Worm (Caenorhabditis elegans) whole organism, L1 larva: ENCODE results near the gene clec-215.

ENCODE experiments used
- C16A3.4 ChIP-seq: fragments of 150-350 bp; optimal IDR thresholded peaks from 2 replicates; lab custom pipeline; 2014; ENCODE audit warnings: missing biosample characterization, missing genetic modification characterization
- F16B12.6 ChIP-seq: fragments of 150-350 bp; optimal IDR thresholded peaks from 2 replicates; lab custom pipeline; 2014; ENCODE audit warnings: missing biosample characterization, missing genetic modification characterization
- aly-2 ChIP-seq: fragments of 150-350 bp; optimal IDR thresholded peaks from 2 replicates; lab custom pipeline; 2014; ENCODE audit warnings: missing biosample characterization, missing genetic modification characterization
- ama-1 ChIP-seq: fragments of 150-350 bp; optimal IDR thresholded peaks from 2 replicates; lab custom pipeline; 2014
- blmp-1 ChIP-seq: fragments of 150-350 bp; optimal IDR thresholded peaks from 2 replicates; lab custom pipeline; 2014; ENCODE audit warnings: missing biosample characterization, missing genetic modification characterization
- ceh-63 ChIP-seq: fragments of 200-800 bp; sonication (Bioruptor generic); optimal IDR thresholded peaks from 2 replicates; lab custom pipeline; 2018; ENCODE audit warnings: mild to moderate bottlenecking, missing genetic modification characterization, missing compliant biosample characterization
- ceh-82 ChIP-seq, 3 experiments: fragments of 150-350 bp in 1 of 3; sonication (generic microtip) in 2 of 3; optimal IDR thresholded peaks; 2 replicates each; lab custom pipeline; 2014 to 2017; ENCODE audit warnings: missing biosample characterization in 3 of 3, missing genetic modification characterization in 3 of 3
- ceh-90 ChIP-seq: sonication (generic microtip); optimal IDR thresholded peaks from 2 replicates; lab custom pipeline; 2016; ENCODE audit warnings: missing genetic modification characterization, missing compliant biosample characterization
- dpl-1 ChIP-seq, 3 experiments: fragments of 150-350 bp in 2 of 3; sonication (generic microtip) in 1 of 3; optimal IDR thresholded peaks; 2 replicates each; lab custom pipeline; 2014 to 2017; ENCODE audit warnings: missing biosample characterization in 3 of 3, missing genetic modification characterization in 3 of 3, missing genetic modification reagents in 3 of 3
- efl-1 ChIP-seq, 4 experiments: fragments of 150-350 bp; optimal IDR thresholded peaks in 3 of 4; peaks in 1 of 4; 1 replicate in 1 of 4; 2 replicates in 3 of 4; lab custom pipeline; 2014; ENCODE audit warnings: missing biosample characterization in 2 of 4, missing genetic modification characterization in 2 of 4, missing genetic modification reagents in 2 of 4
- efl-3 ChIP-seq: fragments of 200-800 bp; sonication (Bioruptor generic); optimal IDR thresholded peaks from 2 replicates; lab custom pipeline; 2018; ENCODE audit warnings: mild to moderate bottlenecking, missing genetic modification characterization, missing compliant biosample characterization
- elt-3 ChIP-seq, 6 experiments: fragments of 150-350 bp in 1 of 6; sonication (generic microtip); optimal IDR thresholded peaks; 2 replicates each; lab custom pipeline; 2017 to 2018; ENCODE audit warnings: missing biosample characterization in 6 of 6, missing genetic modification characterization in 6 of 6, inconsistent platforms in 1 of 6
- fkh-10 ChIP-seq: sonication (generic microtip); optimal IDR thresholded peaks from 2 replicates; lab custom pipeline; 2017; ENCODE audit warnings: missing biosample characterization, missing genetic modification reagents, missing genetic modification characterization
- fkh-8 ChIP-seq: sonication (generic microtip); optimal IDR thresholded peaks from 2 replicates; lab custom pipeline; 2016; ENCODE audit warnings: mild to moderate bottlenecking, missing genetic modification characterization, missing compliant biosample characterization
- fos-1 ChIP-seq: fragments of 150-350 bp; optimal IDR thresholded peaks from 2 replicates; lab custom pipeline; 2014; ENCODE audit warnings: missing biosample characterization, missing genetic modification characterization
- grh-1 ChIP-seq: fragments of 200-800 bp; sonication (Bioruptor generic); IDR thresholded peaks from 2 replicates; pipeline ENCODE4 v1.3.6; 2022; ENCODE audit warnings: missing genetic modification reagents, missing genetic modification characterization, missing compliant biosample characterization
- hpl-2 ChIP-seq: fragments of 150-350 bp; optimal IDR thresholded peaks from 2 replicates; lab custom pipeline; 2014; ENCODE audit warnings: missing biosample characterization, missing genetic modification reagents, missing genetic modification characterization
- irx-1 ChIP-seq: sonication (generic microtip); optimal IDR thresholded peaks from 2 replicates; lab custom pipeline; 2016; ENCODE audit warnings: missing genetic modification characterization, missing compliant biosample characterization
- isw-1 ChIP-seq: fragments of 200-800 bp; sonication (Bioruptor generic); IDR thresholded peaks from 2 replicates; pipeline ENCODE4 v1.3.6; 2022; ENCODE audit warnings: missing genetic modification characterization, missing compliant biosample characterization
- lin-14 ChIP-seq: fragments of 200-800 bp; sonication (Bioruptor generic); optimal IDR thresholded peaks from 2 replicates; lab custom pipeline; 2018; ENCODE audit warnings: mild to moderate bottlenecking, missing genetic modification characterization, moderate library complexity, missing compliant biosample characterization
- lin-35 ChIP-seq, 2 experiments: fragments of 150-350 bp; optimal IDR thresholded peaks; 2 replicates each; lab custom pipeline; 2014; ENCODE audit warnings: missing biosample characterization in 2 of 2, missing genetic modification characterization in 2 of 2, missing genetic modification reagents in 2 of 2
- lir-3 ChIP-seq: sonication (generic microtip); optimal IDR thresholded peaks from 2 replicates; lab custom pipeline; 2016; ENCODE audit warnings: mild to moderate bottlenecking, missing genetic modification characterization, moderate library complexity, missing compliant biosample characterization; ENCODE audit not compliant: poor library complexity
- lsy-2 ChIP-seq, 2 experiments: fragments of 150-350 bp; optimal IDR thresholded peaks; 2 replicates each; lab custom pipeline; 2014; ENCODE audit warnings: missing biosample characterization in 2 of 2, missing genetic modification characterization in 2 of 2
- mab-9 ChIP-seq: fragments of 200-800 bp; sonication (Bioruptor generic); IDR thresholded peaks from 2 replicates; pipeline ENCODE4 v1.3.6; 2022; ENCODE audit warnings: missing genetic modification reagents, missing genetic modification characterization, missing compliant biosample characterization
- mdl-1 ChIP-seq, 2 experiments: fragments of 150-350 bp; optimal IDR thresholded peaks; 2 replicates each; lab custom pipeline; 2014 to 2017; ENCODE audit warnings: missing biosample characterization in 2 of 2, missing genetic modification characterization in 2 of 2, inconsistent platforms in 1 of 2
- mep-1 ChIP-seq: fragments of 150-350 bp; optimal IDR thresholded peaks from 2 replicates; lab custom pipeline; 2014; ENCODE audit warnings: missing biosample characterization, missing genetic modification characterization
- nhr-19 ChIP-seq: fragments of 200-800 bp; sonication (Bioruptor generic); conservative IDR thresholded peaks from 2 replicates; pipeline ENCODE4 v1.3.6; 2022; ENCODE audit warnings: missing genetic modification characterization, missing compliant biosample characterization
- nhr-237 ChIP-seq: fragments of 150-350 bp; optimal IDR thresholded peaks from 2 replicates; lab custom pipeline; 2014; ENCODE audit warnings: missing biosample characterization, missing genetic modification characterization
- nhr-47 ChIP-seq: sonication (generic microtip); optimal IDR thresholded peaks from 2 replicates; lab custom pipeline; 2016; ENCODE audit warnings: mild to moderate bottlenecking, missing genetic modification characterization, moderate library complexity, missing compliant biosample characterization
- nhr-71 ChIP-seq: sonication (generic microtip); optimal IDR thresholded peaks from 2 replicates; lab custom pipeline; 2016; ENCODE audit warnings: mild to moderate bottlenecking, missing genetic modification characterization, moderate library complexity, missing compliant biosample characterization
- nhr-77 ChIP-seq: fragments of 150-350 bp; optimal IDR thresholded peaks from 2 replicates; lab custom pipeline; 2014; ENCODE audit warnings: missing biosample characterization, missing genetic modification characterization
- nhr-85 ChIP-seq: sonication (generic microtip); peaks from one replicate; lab custom pipeline; 2016; ENCODE audit warnings: missing genetic modification characterization, inconsistent platforms, missing compliant biosample characterization
- nhr-90 ChIP-seq: sonication (generic microtip); optimal IDR thresholded peaks from 2 replicates; lab custom pipeline; 2016; ENCODE audit warnings: mild to moderate bottlenecking, missing genetic modification characterization, missing compliant biosample characterization; ENCODE audit not compliant: poor library complexity
- pag-3 ChIP-seq: sonication (generic microtip); optimal IDR thresholded peaks from 2 replicates; lab custom pipeline; 2017; ENCODE audit warnings: missing genetic modification characterization, mild to moderate bottlenecking, missing compliant biosample characterization, antibody characterized with exemption, borderline replicate concordance; ENCODE audit not compliant: insufficient read depth
- rnt-1 ChIP-seq: sonication (generic microtip); optimal IDR thresholded peaks from 2 replicates; lab custom pipeline; 2016; ENCODE audit warnings: mild to moderate bottlenecking, missing genetic modification characterization, moderate library complexity, missing compliant biosample characterization
- skn-1 ChIP-seq: fragments of 150-350 bp; optimal IDR thresholded peaks from 2 replicates; lab custom pipeline; 2014; ENCODE audit warnings: missing biosample characterization, missing genetic modification characterization
- snpc-4 ChIP-seq: fragments of 150-350 bp; optimal IDR thresholded peaks from 2 replicates; lab custom pipeline; 2014; ENCODE audit warnings: missing biosample characterization, missing genetic modification characterization
- snu-23 ChIP-seq: sonication (generic microtip); optimal IDR thresholded peaks from 2 replicates; lab custom pipeline; 2016; ENCODE audit warnings: missing genetic modification characterization, missing compliant biosample characterization
- sox-4 ChIP-seq: sonication (generic microtip); optimal IDR thresholded peaks from 2 replicates; lab custom pipeline; 2016; ENCODE audit warnings: missing genetic modification characterization, missing compliant biosample characterization
- sup-37 ChIP-seq: fragments of 200-800 bp; sonication (Bioruptor generic); optimal IDR thresholded peaks from 2 replicates; lab custom pipeline; 2018; ENCODE audit warnings: mild to moderate bottlenecking, missing genetic modification characterization, missing compliant biosample characterization
- swsn-7 ChIP-seq: sonication (generic microtip); optimal IDR thresholded peaks from 2 replicates; lab custom pipeline; 2016; ENCODE audit warnings: missing genetic modification characterization, missing compliant biosample characterization
- tbx-2 ChIP-seq: sonication (generic microtip); optimal IDR thresholded peaks from 2 replicates; lab custom pipeline; 2016; ENCODE audit warnings: missing genetic modification characterization, missing compliant biosample characterization
- tlp-1 ChIP-seq: fragments of 150-350 bp; optimal IDR thresholded peaks from 2 replicates; lab custom pipeline; 2014; ENCODE audit warnings: missing biosample characterization, missing genetic modification characterization
- unc-130 ChIP-seq: fragments of 150-350 bp; optimal IDR thresholded peaks from 2 replicates; lab custom pipeline; 2017; ENCODE audit warnings: missing biosample characterization, missing genetic modification characterization, inconsistent platforms
- unc-86 ChIP-seq: sonication (generic microtip); optimal IDR thresholded peaks from 2 replicates; lab custom pipeline; 2016; ENCODE audit warnings: missing genetic modification characterization, missing compliant biosample characterization
- vab-15 ChIP-seq: sonication (generic microtip); optimal IDR thresholded peaks from 2 replicates; lab custom pipeline; 2017; ENCODE audit warnings: missing genotype, mild to moderate bottlenecking, missing genetic modification characterization, missing compliant biosample characterization
- xbp-1 ChIP-seq: sonication (generic microtip); optimal IDR thresholded peaks from 2 replicates; lab custom pipeline; 2016; ENCODE audit warnings: missing genetic modification characterization, missing compliant biosample characterization
- ztf-11 ChIP-seq, 2 experiments: sonication (generic microtip); optimal IDR thresholded peaks; 2 replicates each; lab custom pipeline; 2016 to 2017; ENCODE audit warnings: missing genetic modification characterization in 2 of 2, missing biosample characterization in 1 of 2, missing compliant biosample characterization in 1 of 2
- ztf-4 ChIP-seq: fragments of 150-350 bp; optimal IDR thresholded peaks from 2 replicates; lab custom pipeline; 2014; ENCODE audit warnings: missing biosample characterization, missing genetic modification characterization

clec-215 gene

ce11 chrV:7580378-7580777, 31.8 kb upstream of the clec-215 start, which contains the start of gene ets-6 (continued):
- no peak for TF ChIP-seq tlp-1 (tag; lab: Kevin White, UChicago)
- TF ChIP-seq tbx-2 (tag; lab: Kevin White, UChicago): peak; percentile 54
- no peak for TF ChIP-seq mdl-1 (tag; optimal IDR thresholded peaks at IDR 0.05; lab: Kevin White, UChicago)
- no peak for TF ChIP-seq ceh-63 (GFP tag; lab: Kevin White, UChicago)
- TF ChIP-seq xbp-1 (tag; lab: Kevin White, UChicago): peak; percentile 55
- TF ChIP-seq swsn-7 (tag; lab: Kevin White, UChicago): peak; percentile 62
- peak; percentile 76 for TF ChIP-seq nhr-71
- TF ChIP-seq ama-1 (lab: Kevin White, UChicago): no peak
- TF ChIP-seq lir-3 (tag; lab: Kevin White, UChicago): no peak
- peak; percentile 54 for TF ChIP-seq nhr-19 (GFP tag; lab: Robert Waterston, UW)
- no peak for TF ChIP-seq irx-1
- peak; percentile 20 for TF ChIP-seq blmp-1

- TF ChIP-seq F16B12.6 (tag; lab: Kevin White, UChicago) (no peak), pag-3 (tag; lab: Kevin White, UChicago) (peak; percentile 22), unc-130 (no peak), swsn-7 (tag; lab: Kevin White, UChicago) (peak; percentile 70), lsy-2 (tag; optimal IDR thresholded peaks at IDR 0.05; lab: Kevin White, UChicago) (peak; percentile 71 to 74), ama-1 (lab: Kevin White, UChicago) (no peak), efl-3 (GFP tag; lab: Kevin White, UChicago) (no peak), unc-86 (peak; percentile 64), ztf-4 (tag; lab: Kevin White, UChicago) (no peak), vab-15 (tag; lab: Kevin White, UChicago) (no peak), fos-1 (tag; lab: Kevin White, UChicago) (peak; percentile 46), mdl-1 (tag; optimal IDR thresholded peaks at IDR 0.05; lab: Kevin White, UChicago) (peak in 1 of 2 experiments; percentile 32), lin-35 (GFP tag; optimal IDR thresholded peaks at IDR 0.05; lab: Kevin White, UChicago) (peak; percentile 27 to 64), nhr-47 (tag; lab: Kevin White, UChicago) (peak; percentile 73), hpl-2 (GFP tag; lab: Kevin White, UChicago) (no peak), ceh-90 (tag; lab: Kevin White, UChicago) (no peak), fkh-8 (tag; lab: Kevin White, UChicago) (no peak), nhr-90 (peak; percentile 66), ceh-82 (tag; optimal IDR thresholded peaks at IDR 0.05; lab: Kevin White, UChicago) (peak; percentile 21 to 60 (median 44)), xbp-1 (tag; lab: Kevin White, UChicago) (peak; percentile 67), nhr-71 (peak; percentile 79), tbx-2 (tag; lab: Kevin White, UChicago) (peak; percentile 70), fkh-10 (GFP tag; lab: Kevin White, UChicago) (no peak), rnt-1 (tag; lab: Kevin White, UChicago) (peak; percentile 57), sox-4 (no peak), skn-1 (tag; lab: Kevin White, UChicago) (peak; percentile 48), nhr-77 (tag; lab: Kevin White, UChicago) (no peak), efl-1 (optimal IDR thresholded peaks at IDR 0.05; lab: Kevin White, UChicago) (peak; percentile 69 to 71), efl-1 (GFP tag; optimal IDR thresholded peaks at IDR 0.05 in 1 of 2; lab: Kevin White, UChicago) (peak; percentile 69 to 95), ztf-11 (tag; optimal IDR thresholded peaks at IDR 0.05; lab: Kevin White, UChicago) (no peak), dpl-1 (GFP tag; optimal IDR thresholded peaks at IDR 0.05; lab: Kevin White, UChicago) (peak; percentile 48 to 72 (median 66)), elt-3 (tag; optimal IDR thresholded peaks at IDR 0.05; lab: Kevin White, UChicago) (peak in 1 of 6 experiments; percentile 57), mep-1 (tag; lab: Kevin White, UChicago) (peak; percentile 82), nhr-85 (peak; percentile 74), lin-14 (GFP tag; lab: Kevin White, UChicago) (peak; percentile 79), C16A3.4 (peak; percentile 67), isw-1 (peak; percentile 26), blmp-1 (peak; percentile 56), nhr-237 (no peak), snu-23 (peak; percentile 78), aly-2 (tag; lab: Kevin White, UChicago) (no peak), snpc-4 (tag; lab: Kevin White, UChicago) (peak; percentile 68), grh-1 (peak; percentile 18; the same call in 1 of the 2 replicates), mab-9 (no peak), sup-37 (GFP tag; lab: Kevin White, UChicago) (no peak)
Measured at ce11 chrV:7587637-7588036, 24.5 kb upstream of the clec-215 start, which contains the start of the genes F19F10.11 and C50E3.5. TSS of gene F19F10.11 (minus strand) at chrV:7587704. TSS of gene C50E3.5 (plus strand) at chrV:7587996.
